Fruit fly (Drosophila melanogaster) whole organism, adult: ENCODE data around the gene Kpc1.

ENCODE experiments used
- CG11617 ChIP-seq: fragments of 200-800 bp; sonication (Bioruptor generic); optimal IDR thresholded peaks from 2 replicates; lab custom pipeline; 2017; ENCODE audit warnings: mild to moderate bottlenecking, missing biosample characterization, missing genetic modification reagents, missing genetic modification characterization
- CG12768 ChIP-seq: fragments of 200-800 bp; sonication (Bioruptor generic); optimal IDR thresholded peaks from 2 replicates; lab custom pipeline; 2017; ENCODE audit warnings: missing biosample characterization, missing genetic modification characterization, mild to moderate bottlenecking, moderate library complexity, missing genetic modification reagents
- CG14711 ChIP-seq: fragments of 200-800 bp; sonication (Bioruptor generic); optimal IDR thresholded peaks from 2 replicates; lab custom pipeline; 2018; ENCODE audit warnings: missing biosample characterization, mild to moderate bottlenecking, missing genetic modification characterization, moderate library complexity
- CG1620 ChIP-seq: fragments of 200-800 bp; sonication (Bioruptor generic); optimal IDR thresholded peaks from 2 replicates; lab custom pipeline; 2016; ENCODE audit warnings: missing biosample characterization, missing genetic modification characterization
- CG33017 ChIP-seq: fragments of 200-800 bp; sonication (Bioruptor generic); optimal IDR thresholded peaks from 2 replicates; lab custom pipeline; 2018; ENCODE audit warnings: missing biosample characterization, mild to moderate bottlenecking, missing genetic modification characterization, moderate library complexity
- CG5204 ChIP-seq: fragments of 200-800 bp; sonication (Bioruptor generic); optimal IDR thresholded peaks from 2 replicates; lab custom pipeline; 2016; ENCODE audit warnings: missing biosample characterization, missing genetic modification characterization
- CG7045 ChIP-seq: fragments of 200-800 bp; sonication (Bioruptor generic); optimal IDR thresholded peaks from 2 replicates; lab custom pipeline; 2017; ENCODE audit warnings: missing biosample characterization, mild to moderate bottlenecking, missing genetic modification characterization
- CG7101 ChIP-seq: fragments of 200-800 bp; sonication (Bioruptor generic); optimal IDR thresholded peaks from 2 replicates; lab custom pipeline; 2018; ENCODE audit warnings: missing biosample characterization, mild to moderate bottlenecking, missing genetic modification characterization, moderate library complexity
- Clk ChIP-seq: fragments of 200-800 bp; sonication (Bioruptor generic); optimal IDR thresholded peaks from 2 replicates; lab custom pipeline; 2017; ENCODE audit warnings: missing biosample characterization, missing genetic modification characterization
- Crg-1 ChIP-seq: fragments of 200-800 bp; sonication (Bioruptor generic); optimal IDR thresholded peaks from 2 replicates; lab custom pipeline; 2016; ENCODE audit warnings: missing biosample characterization, missing genetic modification characterization
- Hr96 ChIP-seq: fragments of 200-800 bp; sonication (Bioruptor generic); optimal IDR thresholded peaks from 2 replicates; lab custom pipeline; 2016; ENCODE audit warnings: missing biosample characterization, missing genetic modification characterization
- Mnt ChIP-seq: fragments of 200-800 bp; sonication (Bioruptor generic); optimal IDR thresholded peaks from 2 replicates; lab custom pipeline; 2016; ENCODE audit warnings: missing biosample characterization, mild to moderate bottlenecking, missing genetic modification characterization
- bab1 ChIP-seq: fragments of 200-800 bp; sonication (Bioruptor generic); optimal IDR thresholded peaks from 3 replicates; lab custom pipeline; 2019; ENCODE audit warnings: missing biosample characterization, mild to moderate bottlenecking, missing genetic modification characterization, moderate library complexity
- cic ChIP-seq: fragments of 200-800 bp; sonication (Bioruptor generic); optimal IDR thresholded peaks from 2 replicates; lab custom pipeline; 2017; ENCODE audit warnings: missing biosample characterization, mild to moderate bottlenecking, missing genetic modification characterization, moderate library complexity
- cnc ChIP-seq, 2 experiments: fragments of >200 bp; optimal IDR thresholded peaks; 2 replicates each; lab custom pipeline; 2017
- kay ChIP-seq: fragments of 200-800 bp; sonication (Bioruptor generic); peaks from one replicate; lab custom pipeline; 2016; ENCODE audit warnings: missing biosample characterization, missing genetic modification characterization, borderline replicate concordance
- ovo ChIP-seq: fragments of 200-800 bp; sonication (Bioruptor generic); optimal IDR thresholded peaks from 2 replicates; lab custom pipeline; 2016; ENCODE audit warnings: missing biosample characterization, missing genetic modification characterization
- pad ChIP-seq: fragments of 200-800 bp; sonication (Bioruptor generic); optimal IDR thresholded peaks from 3 replicates; lab custom pipeline; 2017; ENCODE audit warnings: missing biosample characterization, missing genetic modification characterization, mild to moderate bottlenecking, moderate library complexity, missing genetic modification reagents
- tj ChIP-seq: fragments of 200-800 bp; sonication (Bioruptor generic); optimal IDR thresholded peaks from 3 replicates; lab custom pipeline; 2017; ENCODE audit warnings: missing biosample characterization, mild to moderate bottlenecking, missing genetic modification characterization, moderate library complexity
- toe ChIP-seq: fragments of 200-800 bp; sonication (Bioruptor generic); optimal IDR thresholded peaks from 2 replicates; lab custom pipeline; 2016; ENCODE audit warnings: missing biosample characterization, missing genetic modification characterization

The Kpc1 gene

DNA sequence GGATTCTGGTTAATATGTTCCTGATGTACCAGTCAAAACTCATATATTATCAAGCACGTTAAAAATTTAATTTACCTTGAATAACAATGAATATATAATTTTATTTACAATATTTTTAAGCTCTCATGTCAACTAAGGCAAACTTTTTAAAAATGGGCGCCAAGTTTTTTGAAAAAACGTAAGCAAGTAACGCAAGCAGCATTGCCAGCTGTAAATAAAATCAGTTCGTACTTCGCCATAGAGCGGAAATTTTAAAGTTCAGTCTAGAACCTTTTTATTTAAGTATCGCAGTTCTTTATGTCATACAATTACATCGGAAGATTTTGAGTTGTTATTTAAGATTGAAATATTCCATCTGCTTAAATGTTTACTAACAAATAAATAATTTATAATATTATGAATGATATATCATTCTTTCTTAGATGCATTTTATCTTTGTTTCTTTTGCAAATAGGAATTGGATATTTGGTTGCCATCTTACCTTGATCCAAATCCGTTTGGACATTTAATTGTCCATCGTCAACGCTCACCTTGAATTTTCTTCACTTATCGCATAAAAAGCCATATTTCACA is 48.1 kb downstream of the Kpc1 start:
- TF ChIP-seq Clk (no peak), ovo (no peak), kay (GFP tag; lab: Kevin White, UChicago) (peak; percentile 30)

DNA sequence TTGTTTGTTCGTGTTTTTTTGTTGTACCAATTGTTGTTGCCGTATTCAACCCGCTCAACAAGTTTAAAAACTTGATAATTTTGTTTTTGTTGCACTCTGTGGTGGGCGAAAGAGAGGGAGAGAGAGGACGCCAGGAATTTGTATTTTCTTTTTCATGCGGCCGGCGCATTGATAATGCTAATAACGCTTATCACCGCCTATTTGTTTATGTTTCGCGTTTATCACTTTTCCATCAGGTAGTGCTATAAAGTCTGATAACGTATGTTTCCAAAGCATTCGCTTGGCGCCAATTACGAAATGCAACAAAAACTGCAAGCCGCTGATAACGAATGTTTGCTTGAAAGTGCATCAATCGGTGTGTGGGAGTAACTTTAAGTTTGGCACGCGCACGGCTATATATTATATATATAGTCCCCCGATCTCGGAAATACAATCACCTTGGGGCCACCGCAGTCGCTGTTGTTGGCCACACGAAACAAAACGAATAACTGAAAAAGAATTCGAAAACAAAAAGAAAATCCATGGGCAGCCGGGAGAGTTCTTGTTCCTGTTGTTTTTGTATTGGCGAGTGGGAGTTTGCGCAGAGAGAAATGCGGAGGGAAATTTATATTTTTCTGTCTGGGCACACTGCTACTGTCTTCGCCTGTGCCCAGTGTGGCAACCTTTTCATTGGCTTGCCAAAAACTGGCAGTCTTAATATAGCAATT is 48.8 kb downstream of the Kpc1 start, which contains the start of gene Glys:
TSS of gene Glys (minus strand) at position 494 of the 707 bp plus-strand sequence.
- no peak for TF ChIP-seq CG7045 (GFP tag; lab: Kevin White, UChicago)
- TF ChIP-seq Mnt (GFP tag; lab: Kevin White, UChicago), result peak; percentile 49
- no peak for TF ChIP-seq Clk
- no peak for TF ChIP-seq CG5204 (GFP tag; lab: Kevin White, UChicago)
- TF ChIP-seq Crg-1 (GFP tag; lab: Kevin White, UChicago), result peak; percentile 15
- peak; percentile 29 for TF ChIP-seq CG33017 (tag; lab: Kevin White, UChicago)
- TF ChIP-seq toe (GFP tag; lab: Kevin White, UChicago), result no peak
- peak; percentile 18 for TF ChIP-seq CG7101
- TF ChIP-seq CG12768 (GFP tag; lab: Kevin White, UChicago), result peak; percentile 52
- TF ChIP-seq kay (GFP tag; lab: Kevin White, UChicago), result no peak
- peak; percentile 20 for TF ChIP-seq bab1 (GFP tag; lab: Kevin White, UChicago)
- no peak for TF ChIP-seq cnc (optimal IDR thresholded peaks at IDR 0.05; lab: Kevin White, UChicago)
- TF ChIP-seq CG11617, result peak; percentile 50
- peak; percentile 23 for TF ChIP-seq CG14711 (tag; lab: Kevin White, UChicago)
- no peak for TF ChIP-seq ovo
- TF ChIP-seq Hr96 (GFP tag; lab: Kevin White, UChicago), result no peak
- TF ChIP-seq cic (GFP tag; lab: Kevin White, UChicago), result peak; percentile 69
- TF ChIP-seq CG1620 (GFP tag; lab: Kevin White, UChicago), result peak; percentile 14
- peak; percentile 37 for TF ChIP-seq tj (GFP tag; lab: Kevin White, UChicago)
- TF ChIP-seq pad (GFP tag; lab: Kevin White, UChicago), result no peak

DNA sequence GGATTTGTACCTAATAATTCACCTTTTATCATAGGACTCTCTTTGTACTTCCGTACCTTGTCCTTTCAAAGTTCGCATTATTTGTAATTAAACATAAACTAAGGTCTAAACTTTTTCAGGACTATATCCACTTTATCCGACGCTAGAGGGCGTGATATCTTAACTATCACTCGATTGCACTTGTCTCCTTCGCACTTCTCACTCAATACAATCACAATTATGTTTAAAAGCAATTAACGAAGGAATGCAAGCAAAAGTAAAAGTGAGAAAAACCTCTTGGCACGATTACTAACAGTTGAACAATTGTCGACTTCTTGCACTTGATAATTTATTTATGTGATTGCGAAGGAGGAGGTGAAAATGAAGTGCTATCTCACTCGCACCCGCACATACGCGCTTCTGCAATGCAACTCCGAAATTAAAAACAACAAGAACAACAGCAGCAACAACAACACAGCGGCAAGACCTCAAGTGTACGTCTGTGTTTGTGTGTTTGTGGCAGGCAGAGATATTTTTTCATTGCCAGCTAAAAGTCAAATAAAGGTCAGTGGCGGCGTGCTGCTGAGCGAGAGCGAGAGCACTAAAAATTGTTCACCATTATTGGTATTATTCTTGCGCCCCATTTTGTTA is 49.5 kb downstream of the Kpc1 start:
- TF ChIP-seq CG1620 (GFP tag; lab: Kevin White, UChicago), result no peak
- peak; percentile 88 for TF ChIP-seq kay (GFP tag; lab: Kevin White, UChicago)

DNA sequence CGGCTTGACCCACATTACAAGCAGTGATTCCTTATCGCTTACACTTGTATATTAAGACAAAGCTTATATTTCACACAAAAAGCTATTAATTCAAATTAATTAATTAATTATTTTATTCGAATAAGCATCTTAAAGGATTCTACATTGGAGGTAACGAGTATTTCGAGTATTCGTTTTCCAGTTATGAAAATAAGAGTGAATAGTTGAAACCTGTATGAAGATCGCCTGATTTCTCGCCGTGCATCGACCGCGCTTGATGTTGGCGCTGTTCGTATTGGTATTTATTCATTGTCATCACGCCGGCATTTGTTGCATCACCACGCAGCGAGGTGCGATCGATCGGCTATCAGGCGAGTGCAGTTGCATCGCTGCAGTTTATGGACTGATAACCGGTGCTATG is 50.5 kb downstream of the Kpc1 start:
- peak; percentile 41 for TF ChIP-seq tj (GFP tag; lab: Kevin White, UChicago)
- peak; percentile 42 for TF ChIP-seq Hr96 (GFP tag; lab: Kevin White, UChicago)
- TF ChIP-seq pad (GFP tag; lab: Kevin White, UChicago), result no peak
- peak; percentile 68 for TF ChIP-seq CG5204 (GFP tag; lab: Kevin White, UChicago)
- TF ChIP-seq kay (GFP tag; lab: Kevin White, UChicago), result peak; percentile 80
- TF ChIP-seq cnc (optimal IDR thresholded peaks at IDR 0.05; lab: Kevin White, UChicago), result peak in 1 of 2 experiments; percentile 20
- peak; percentile 3 for TF ChIP-seq Clk
- TF ChIP-seq toe (GFP tag; lab: Kevin White, UChicago), result peak; percentile 45
- peak; percentile 59 for TF ChIP-seq Mnt (GFP tag; lab: Kevin White, UChicago)
- no peak for TF ChIP-seq Crg-1 (GFP tag; lab: Kevin White, UChicago)
- TF ChIP-seq CG14711 (tag; lab: Kevin White, UChicago), result peak; percentile 63
- TF ChIP-seq CG1620 (GFP tag; lab: Kevin White, UChicago), result peak; percentile 2
- peak; percentile 78 for TF ChIP-seq CG33017 (tag; lab: Kevin White, UChicago)
- no peak for TF ChIP-seq bab1 (GFP tag; lab: Kevin White, UChicago)
- peak; percentile 60 for TF ChIP-seq cic (GFP tag; lab: Kevin White, UChicago)
- peak; percentile 50 for TF ChIP-seq CG12768 (GFP tag; lab: Kevin White, UChicago)
- TF ChIP-seq CG7045 (GFP tag; lab: Kevin White, UChicago), result peak; percentile 43
- no peak for TF ChIP-seq ovo
- TF ChIP-seq CG7101, result peak; percentile 82
- peak; percentile 68 for TF ChIP-seq CG11617
